Fruit fly (Drosophila melanogaster): ENCODE results near the gene wrm1.

Gene wrm1

dm6 chr3L:7328567-7329253 lies 6.3 kb downstream of the wrm1 start, which contains the start of the genes mrva, CG42307 and mus312 (continued):
- TF ChIP-seq sd (tag; optimal IDR thresholded peaks at IDR 0.05), result no peak
- peak; percentile 96 for TF ChIP-seq CoRest (tag; optimal IDR thresholded peaks at IDR 0.05)
- peak; percentile 90 for TF ChIP-seq lab (GFP tag; optimal IDR thresholded peaks at IDR 0.05)
- peak; percentile 84 for TF ChIP-seq E2f1 (GFP tag; IDR thresholded peaks at IDR 0.05)
- peak; percentile 49 for TF ChIP-seq HLH54F (GFP tag; optimal IDR thresholded peaks at IDR 0.05)
- TF ChIP-seq Taf1 (GFP tag; IDR thresholded peaks at IDR 0.05), result peak; percentile 55
- peak; percentile 72 for TF ChIP-seq Spps (tag; optimal IDR thresholded peaks at IDR 0.05)
- TF ChIP-seq CG10147 (GFP tag; optimal IDR thresholded peaks at IDR 0.05), result peak; percentile 91
- TF ChIP-seq inv (GFP tag; IDR thresholded peaks at IDR 0.05; ENCODE audit: partially characterized antibody), result no peak
- peak; percentile 68 for TF ChIP-seq ken (GFP tag; IDR thresholded peaks at IDR 0.05)
- TF ChIP-seq aop (GFP tag; IDR thresholded peaks at IDR 0.05), result no peak
- TF ChIP-seq dati (GFP tag; IDR thresholded peaks at IDR 0.05), result no peak
- TF ChIP-seq CG4730 (GFP tag; IDR thresholded peaks at IDR 0.05), result peak; percentile 78
- peak; percentile 92 for TF ChIP-seq CG13296 (GFP tag; optimal IDR thresholded peaks at IDR 0.05)
- peak; percentile 71 for TF ChIP-seq CG11085 (GFP tag; IDR thresholded peaks at IDR 0.05)
- peak; percentile 57 for TF ChIP-seq CG1233 (GFP tag; optimal IDR thresholded peaks at IDR 0.05)
- TF ChIP-seq seq (GFP tag; IDR thresholded peaks at IDR 0.05), result peak; percentile 61; the same call in 1 of the 2 replicates
- no peak for TF ChIP-seq CG8281 (tag; optimal IDR thresholded peaks at IDR 0.05)
- TF ChIP-seq Ravus (GFP tag; IDR thresholded peaks at IDR 0.05), result peak; percentile 38; the same call in 1 of the 2 replicates
- TF ChIP-seq CG33213 (GFP tag; optimal IDR thresholded peaks at IDR 0.05), result peak; percentile 44
- peak; percentile 87 for TF ChIP-seq dysf (GFP tag; IDR thresholded peaks at IDR 0.05)
- peak; percentile 83 for TF ChIP-seq CG18764 (GFP tag; optimal IDR thresholded peaks at IDR 0.05)
- peak; percentile 87; the same call in 2 of the 3 replicates for TF ChIP-seq so (GFP tag; IDR thresholded peaks at IDR 0.05)
- peak; percentile 75 for TF ChIP-seq CG2120 (GFP tag; optimal IDR thresholded peaks at IDR 0.05)
- peak; percentile 90 for TF ChIP-seq tgo (GFP tag; IDR thresholded peaks at IDR 0.05)
- no peak for TF ChIP-seq fd102C (GFP tag; optimal IDR thresholded peaks at IDR 0.05)
- TF ChIP-seq Ptx1 (GFP tag; IDR thresholded peaks at IDR 0.05), result peak; percentile 90
- no peak for TF ChIP-seq CG2129 (GFP tag; IDR thresholded peaks at IDR 0.05; ENCODE audit: partially characterized antibody)
- no peak for TF ChIP-seq CG8478 (optimal IDR thresholded peaks at IDR 0.05)
- TF ChIP-seq CG17359 (tag; optimal IDR thresholded peaks at IDR 0.05), result peak; percentile 87
- no peak for TF ChIP-seq Neu2 (GFP tag; optimal IDR thresholded peaks at IDR 0.05; ENCODE audit: borderline replicate concordance)
- peak; percentile 91 for TF ChIP-seq slbo (GFP tag; IDR thresholded peaks at IDR 0.05)
- TF ChIP-seq abd-A (tag; optimal IDR thresholded peaks at IDR 0.05), result no peak
- TF ChIP-seq CG1792 (GFP tag; optimal IDR thresholded peaks at IDR 0.05), result peak; percentile 28
- no peak for TF ChIP-seq gcm2 (GFP tag; optimal IDR thresholded peaks at IDR 0.05)
- TF ChIP-seq CG15269 (tag; optimal IDR thresholded peaks at IDR 0.05), result peak; percentile 95
- peak; percentile 55; the same call in 1 of the 2 replicates for TF ChIP-seq bbx (GFP tag; IDR thresholded peaks at IDR 0.05; ENCODE audit: partially characterized antibody)
- TF ChIP-seq CG10462 (GFP tag; optimal IDR thresholded peaks at IDR 0.05), result peak; percentile 72
- TF ChIP-seq CG7786 (GFP tag; optimal IDR thresholded peaks at IDR 0.05), result no peak
- peak; percentile 77 for TF ChIP-seq CG10366 (GFP tag; IDR thresholded peaks at IDR 0.05)
- peak; percentile 71 for TF ChIP-seq CG18476 (GFP tag; optimal IDR thresholded peaks at IDR 0.05)
- peak; percentile 82 to 96 for TF ChIP-seq crp (GFP tag; optimal IDR thresholded peaks at IDR 0.05)
- TF ChIP-seq dan (GFP tag; IDR thresholded peaks at IDR 0.05), result no peak
- TF ChIP-seq CG3995 (GFP tag; optimal IDR thresholded peaks at IDR 0.05), result no peak
- TF ChIP-seq luna (GFP tag; optimal IDR thresholded peaks at IDR 0.05), result no peak
- TF ChIP-seq CG17568 (GFP tag; optimal IDR thresholded peaks at IDR 0.05), result no peak
- peak; percentile 78 for TF ChIP-seq Oaz (GFP tag; IDR thresholded peaks at IDR 0.05)
- TF ChIP-seq insv (GFP tag; optimal IDR thresholded peaks at IDR 0.05), result peak in 1 of 2 experiments; percentile 75
- TF ChIP-seq ab (GFP tag; optimal IDR thresholded peaks at IDR 0.05), result peak; percentile 33
- peak; percentile 63 for TF ChIP-seq ro (GFP tag; IDR thresholded peaks at IDR 0.05)

All from whole organism, embryonic.